Fruit fly (Drosophila melanogaster): ENCODE results near the gene CG14147.
A peak's percentile ranks its signal among the peaks of the same experiment; 100 is the strongest.

The CG14147 gene

dm6 chr3L:10946717-10947280 lies 25.6 kb upstream of the CG14147 start (continued):
- no peak for TF ChIP-seq acj6 (GFP tag; optimal IDR thresholded peaks at IDR 0.05)
- peak; percentile 7 for TF ChIP-seq CG32006 (GFP tag; optimal IDR thresholded peaks at IDR 0.05)
- TF ChIP-seq Met (GFP tag; optimal IDR thresholded peaks at IDR 0.05) = peak; percentile 2
- TF ChIP-seq CG3032 (tag; optimal IDR thresholded peaks at IDR 0.05) = no peak
- no peak for TF ChIP-seq CG9139 (GFP tag; optimal IDR thresholded peaks at IDR 0.05)
- no peak for TF ChIP-seq Smox (GFP tag; optimal IDR thresholded peaks at IDR 0.05)
- TF ChIP-seq Sox15 (GFP tag; optimal IDR thresholded peaks at IDR 0.05) = no peak
- peak; percentile 14 for TF ChIP-seq Ets96B (tag; optimal IDR thresholded peaks at IDR 0.05)
- TF ChIP-seq CG8632 (GFP tag; optimal IDR thresholded peaks at IDR 0.05) = no peak
- TF ChIP-seq salr (GFP tag; optimal IDR thresholded peaks at IDR 0.05) = no peak
- TF ChIP-seq CG34406 (GFP tag; optimal IDR thresholded peaks at IDR 0.05) = peak; percentile 8

dm6 chr3L:10949685-10950286 lies 22.7 kb upstream of the CG14147 start:
- TF ChIP-seq CG32006 (GFP tag; optimal IDR thresholded peaks at IDR 0.05) (peak; percentile 18), eg (GFP tag; IDR thresholded peaks at IDR 0.05) (no peak), Eip78C (GFP tag) (peak; percentile 33), fd85E (GFP tag; optimal IDR thresholded peaks at IDR 0.05) (no peak), salr (GFP tag; optimal IDR thresholded peaks at IDR 0.05) (peak in 1 of 2 experiments; percentile 5), Smox (GFP tag; optimal IDR thresholded peaks at IDR 0.05) (no peak)

- TF ChIP-seq net (GFP tag; optimal IDR thresholded peaks at IDR 0.05) = peak; percentile 44
- TF ChIP-seq topi (GFP tag; optimal IDR thresholded peaks at IDR 0.05) = peak; percentile 3
- TF ChIP-seq fkh (GFP tag; optimal IDR thresholded peaks at IDR 0.05) = no peak
- TF ChIP-seq Hr38 (GFP tag; optimal IDR thresholded peaks at IDR 0.05) = no peak
- TF ChIP-seq CG10669 (GFP tag; optimal IDR thresholded peaks at IDR 0.05) = peak; percentile 31
- TF ChIP-seq eg (GFP tag; IDR thresholded peaks at IDR 0.05) = peak; percentile 30; the same call in 1 of the 3 replicates
- no peak for TF ChIP-seq Sox102F (GFP tag; optimal IDR thresholded peaks at IDR 0.05)
- peak; percentile 85 for TF ChIP-seq Eip78C (GFP tag)
- TF ChIP-seq OdsH (GFP tag; optimal IDR thresholded peaks at IDR 0.05) = peak; percentile 56
- TF ChIP-seq ss (GFP tag; optimal IDR thresholded peaks at IDR 0.05) = peak; percentile 40 to 61
- peak; percentile 38 for TF ChIP-seq CG3919 (GFP tag; optimal IDR thresholded peaks at IDR 0.05)
- TF ChIP-seq CG10631 (GFP tag; optimal IDR thresholded peaks at IDR 0.05) = peak; percentile 62
- TF ChIP-seq CG6276 (GFP tag; optimal IDR thresholded peaks at IDR 0.05) = peak; percentile 71
- TF ChIP-seq CG7368 (GFP tag; optimal IDR thresholded peaks at IDR 0.05) = peak; percentile 30
- peak; percentile 5 for TF ChIP-seq fd59A (GFP tag; optimal IDR thresholded peaks at IDR 0.05)
- TF ChIP-seq CG15336 (GFP tag; IDR thresholded peaks at IDR 0.05) = peak; percentile 81
- TF ChIP-seq CG4318 (GFP tag; optimal IDR thresholded peaks at IDR 0.05) = peak; percentile 76
- TF ChIP-seq CG6792 (GFP tag; optimal IDR thresholded peaks at IDR 0.05) = peak; percentile 20
- peak; percentile 55 for TF ChIP-seq acj6 (GFP tag; optimal IDR thresholded peaks at IDR 0.05)
- TF ChIP-seq Gug (GFP tag; IDR thresholded peaks at IDR 0.05) = no peak; the same call in 1 of the 2 replicates
- peak; percentile 32 for TF ChIP-seq dac (GFP tag; optimal IDR thresholded peaks at IDR 0.05)
- TF ChIP-seq CG3032 (tag; optimal IDR thresholded peaks at IDR 0.05) = peak; percentile 73
- peak; percentile 52 for TF ChIP-seq CG8632 (GFP tag; optimal IDR thresholded peaks at IDR 0.05)
- TF ChIP-seq vri (GFP tag; optimal IDR thresholded peaks at IDR 0.05) = no peak
- TF ChIP-seq CG8319 (GFP tag; optimal IDR thresholded peaks at IDR 0.05) = no peak
- peak; percentile 89 for TF ChIP-seq CG32006 (GFP tag; optimal IDR thresholded peaks at IDR 0.05)
- TF ChIP-seq cyc (GFP tag; optimal IDR thresholded peaks at IDR 0.05) = peak; percentile 11
- TF ChIP-seq Met (GFP tag; optimal IDR thresholded peaks at IDR 0.05) = peak; percentile 34
- TF ChIP-seq CG16779 (tag; optimal IDR thresholded peaks at IDR 0.05) = peak; percentile 3
- TF ChIP-seq CG8119 (GFP tag; IDR thresholded peaks at IDR 0.05) = peak; percentile 89
- TF ChIP-seq Ets96B (tag; optimal IDR thresholded peaks at IDR 0.05) = peak; percentile 66
- TF ChIP-seq salr (GFP tag; optimal IDR thresholded peaks at IDR 0.05) = peak in 1 of 2 experiments; percentile 45
- TF ChIP-seq CG6854 (GFP tag; optimal IDR thresholded peaks at IDR 0.05) = no peak
- TF ChIP-seq Lpt (GFP tag; optimal IDR thresholded peaks at IDR 0.05) = peak; percentile 51
- no peak for TF ChIP-seq Eip75B (GFP tag; optimal IDR thresholded peaks at IDR 0.05)
- no peak for TF ChIP-seq lz (GFP tag; optimal IDR thresholded peaks at IDR 0.05)
- TF ChIP-seq Hr4 (GFP tag; optimal IDR thresholded peaks at IDR 0.05) = peak; percentile 50
- peak; percentile 55 for TF ChIP-seq esn (GFP tag; optimal IDR thresholded peaks at IDR 0.05)
- TF ChIP-seq svp (GFP tag) = peak; percentile 64
- TF ChIP-seq Sox15 (GFP tag; optimal IDR thresholded peaks at IDR 0.05) = peak; percentile 13
- peak; percentile 71 for TF ChIP-seq achi (GFP tag; optimal IDR thresholded peaks at IDR 0.05)
Measured at dm6 chr3L:10951109-10951508, 21.3 kb upstream of the CG14147 start.

Measured in whole organism, prepupa.